Worm (Caenorhabditis elegans) whole organism, late embryonic: ENCODE results near the gene sra-37.

Experiments
- C08G9.2 ChIP-seq: sonication (generic microtip); optimal IDR thresholded peaks from 2 replicates; lab custom pipeline; 2016; ENCODE audit warnings: mild to moderate bottlenecking, missing genetic modification characterization, moderate library complexity, missing compliant biosample characterization
- ceh-34 ChIP-seq: sonication (generic microtip); optimal IDR thresholded peaks from 2 replicates; lab custom pipeline; 2016; ENCODE audit warnings: mild to moderate bottlenecking, missing genetic modification characterization, missing compliant biosample characterization
- hlh-30 ChIP-seq: sonication (generic microtip); optimal IDR thresholded peaks from 2 replicates; lab custom pipeline; 2017; ENCODE audit warnings: antibody characterized with exemption, missing genetic modification characterization, missing compliant biosample characterization; ENCODE audit not compliant: insufficient read depth
- pha-2 ChIP-seq: sonication (generic microtip); optimal IDR thresholded peaks from 2 replicates; lab custom pipeline; 2017; ENCODE audit warnings: mild to moderate bottlenecking, missing genetic modification characterization, missing compliant biosample characterization
- syd-9 ChIP-seq: sonication (generic microtip); optimal IDR thresholded peaks from 2 replicates; lab custom pipeline; 2016; ENCODE audit warnings: mild to moderate bottlenecking, missing genetic modification characterization, moderate library complexity, missing compliant biosample characterization
- unc-55 ChIP-seq: sonication (generic microtip); optimal IDR thresholded peaks from 2 replicates; lab custom pipeline; 2017; ENCODE audit warnings: missing biosample characterization, missing genetic modification reagents, missing genetic modification characterization
- zip-5 ChIP-seq: sonication (generic microtip); optimal IDR thresholded peaks from 2 replicates; lab custom pipeline; 2016; ENCODE audit warnings: missing genetic modification characterization, missing compliant biosample characterization

DNA sequence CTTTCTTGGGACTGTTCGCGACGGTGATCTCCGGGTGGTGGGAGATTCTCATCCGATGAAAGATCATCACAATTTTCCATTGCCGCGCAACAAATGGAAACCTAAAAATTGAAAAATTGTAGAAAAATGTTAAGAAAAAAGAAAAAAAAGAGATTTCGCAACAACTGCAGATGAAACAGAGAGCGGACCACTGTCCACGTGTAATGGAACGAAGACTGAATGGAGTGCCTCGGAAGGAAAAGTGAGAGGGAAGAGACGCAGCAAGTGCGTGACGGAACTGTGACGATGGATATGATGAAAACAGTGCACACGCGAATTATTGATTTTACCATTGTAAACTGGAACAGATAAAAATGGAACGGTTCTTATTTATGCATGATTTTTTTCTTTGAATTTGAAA lies 32.9 kb upstream of the sra-37 start, which contains the start of gene meg-2:
- TF ChIP-seq C08G9.2 (tag; lab: Kevin White, UChicago) (no peak), zip-5 (tag; lab: Kevin White, UChicago) (no peak), hlh-30 (tag; lab: Kevin White, UChicago) (no peak), unc-55 (GFP tag; lab: Kevin White, UChicago) (no peak), ceh-34 (tag; lab: Kevin White, UChicago) (no peak), syd-9 (tag; lab: Kevin White, UChicago) (no peak), pha-2 (tag; lab: Kevin White, UChicago) (no peak)
